Worm (Caenorhabditis elegans) whole organism, young adult: ENCODE measurements around the gene C47D12.2.

Experiments used
- F37B4.10 ChIP-seq: fragments of 200-800 bp; sonication (Bioruptor generic); IDR thresholded peaks from 2 replicates; pipeline ENCODE4 v1.3.6; 2022; ENCODE audit warnings: missing genetic modification characterization, missing compliant biosample characterization
- K12H6.12 ChIP-seq: fragments of 200-800 bp; sonication (Bioruptor generic); optimal IDR thresholded peaks from 2 replicates; lab custom pipeline; 2018; ENCODE audit warnings: mild to moderate bottlenecking, missing genetic modification characterization, missing compliant biosample characterization
- ama-1 ChIP-seq, 3 experiments: fragments of 150-350 bp in 1 of 3; sonication (generic microtip) in 2 of 3; optimal IDR thresholded peaks; 2 replicates each; lab custom pipeline; 2014 to 2018; ENCODE audit warnings: missing biosample characterization in 2 of 3, missing genetic modification characterization in 2 of 3, missing genetic modification reagents in 2 of 3
- cebp-1 ChIP-seq, 2 experiments: fragments of 200-800 bp in 1 of 2; sonication (Bioruptor generic) in 1 of 2; sonication (generic microtip) in 1 of 2; IDR thresholded peaks in 1 of 2; optimal IDR thresholded peaks in 1 of 2; 2 replicates each; pipeline versions ENCODE4 v1.3.6 to Lab custom; 2017 to 2022; ENCODE audit warnings: missing compliant biosample characterization in 2 of 2, missing genetic modification characterization in 2 of 2, mild to moderate bottlenecking in 1 of 2, missing genetic modification reagents in 1 of 2, moderate library complexity in 1 of 2
- ceh-58 ChIP-seq: fragments of 200-800 bp; sonication (Bioruptor generic); IDR thresholded peaks from 2 replicates; pipeline ENCODE4 v1.3.6; 2022; ENCODE audit warnings: missing genetic modification characterization, missing compliant biosample characterization
- madf-6 ChIP-seq: fragments of 200-800 bp; sonication (Bioruptor generic); IDR thresholded peaks from 2 replicates; pipeline ENCODE4 v1.3.6; 2022; ENCODE audit warnings: missing genetic modification reagents, missing genetic modification characterization, missing compliant biosample characterization
- mxl-1 ChIP-seq: sonication (generic microtip); optimal IDR thresholded peaks from 2 replicates; lab custom pipeline; 2016; ENCODE audit warnings: missing genetic modification characterization, missing compliant biosample characterization
- nfya-1 ChIP-seq: sonication (generic microtip); optimal IDR thresholded peaks from 2 replicates; lab custom pipeline; 2017; ENCODE audit warnings: antibody characterized with exemption, missing compliant biosample characterization, missing genetic modification characterization, borderline replicate concordance; ENCODE audit not compliant: insufficient read depth
- nhr-27 ChIP-seq: fragments of 200-800 bp; sonication (Bioruptor generic); optimal IDR thresholded peaks from 2 replicates; lab custom pipeline; 2018; ENCODE audit warnings: mild to moderate bottlenecking, missing genetic modification characterization, moderate library complexity, missing compliant biosample characterization
- unc-62 ChIP-seq: fragments of 150-350 bp; optimal IDR thresholded peaks from 2 replicates; lab custom pipeline; 2014; ENCODE audit warnings: missing biosample characterization, missing genetic modification reagents, missing genetic modification characterization

ce11 chrII:11720102-11720501 is 44.0 kb downstream of the C47D12.2 start, which contains the start of gene F13D12.3:
- no peak for TF ChIP-seq ceh-58
- no peak for TF ChIP-seq cebp-1 (GFP tag; IDR thresholded peaks at IDR 0.05; lab: Robert Waterston, UW)
- no peak for TF ChIP-seq cebp-1 (tag; optimal IDR thresholded peaks at IDR 0.05; lab: Kevin White, UChicago)
- TF ChIP-seq nfya-1 (tag; lab: Kevin White, UChicago), result no peak
- no peak for TF ChIP-seq K12H6.12 (tag; lab: Kevin White, UChicago)
- TF ChIP-seq mxl-1, result no peak
- TF ChIP-seq unc-62 (GFP tag; lab: Kevin White, UChicago), result no peak
- TF ChIP-seq ama-1 (optimal IDR thresholded peaks at IDR 0.05; lab: Kevin White, UChicago), result no peak
- no peak for TF ChIP-seq ama-1 (GFP tag; optimal IDR thresholded peaks at IDR 0.05; lab: Kevin White, UChicago)
- no peak for TF ChIP-seq madf-6 (GFP tag; lab: Robert Waterston, UW)
- no peak for TF ChIP-seq F37B4.10
- no peak for TF ChIP-seq nhr-27 (tag; lab: Kevin White, UChicago)
